Worm (Caenorhabditis elegans) whole organism, late embryonic: ENCODE results near the gene ZC317.7.

ENCODE experiments used
- ceh-22 ChIP-seq: sonication (generic microtip); optimal IDR thresholded peaks from 2 replicates; lab custom pipeline; 2017; ENCODE audit warnings: missing biosample characterization, missing genetic modification characterization
- dve-1 ChIP-seq: sonication (generic microtip); optimal IDR thresholded peaks from 2 replicates; lab custom pipeline; 2017; ENCODE audit warnings: antibody characterized with exemption, mild to moderate bottlenecking, missing genetic modification characterization, missing compliant biosample characterization
- hlh-30 ChIP-seq: sonication (generic microtip); optimal IDR thresholded peaks from 2 replicates; lab custom pipeline; 2017; ENCODE audit warnings: antibody characterized with exemption, missing genetic modification characterization, missing compliant biosample characterization; ENCODE audit not compliant: insufficient read depth
- rnt-1 ChIP-seq: sonication (generic microtip); optimal IDR thresholded peaks from 2 replicates; lab custom pipeline; 2016; ENCODE audit warnings: missing genetic modification characterization, missing compliant biosample characterization
- sox-4 ChIP-seq: sonication (generic microtip); optimal IDR thresholded peaks from 2 replicates; lab custom pipeline; 2017; ENCODE audit warnings: mild to moderate bottlenecking, missing genetic modification characterization, inconsistent platforms, missing compliant biosample characterization
- tbx-7 ChIP-seq: sonication (generic microtip); optimal IDR thresholded peaks from 2 replicates; lab custom pipeline; 2016; ENCODE audit warnings: missing genotype, missing genetic modification characterization, missing compliant biosample characterization

- TF ChIP-seq sox-4 (tag; lab: Kevin White, UChicago) (no peak), hlh-30 (no peak), rnt-1 (no peak), dve-1 (no peak), ceh-22 (tag; lab: Kevin White, UChicago) (no peak), tbx-7 (tag; lab: Kevin White, UChicago) (no peak)
Observed at ce11 chrV:5509134-5509533, 38.3 kb upstream of the ZC317.7 start.
